Worm (Caenorhabditis elegans) whole organism, late embryonic: ENCODE results near the gene srlf-11.

ENCODE experiments used
- C38D4.7 ChIP-seq: fragments of 200-800 bp; sonication (Bioruptor generic); optimal IDR thresholded peaks from 2 replicates; lab custom pipeline; 2018; ENCODE audit warnings: mild to moderate bottlenecking, missing genetic modification characterization, moderate library complexity, missing compliant biosample characterization
- T23F11.4 ChIP-seq: fragments of 200-800 bp; sonication (Bioruptor generic); optimal IDR thresholded peaks from 2 replicates; lab custom pipeline; 2018; ENCODE audit warnings: mild to moderate bottlenecking, missing genetic modification characterization, missing compliant biosample characterization
- Y22D7AL.16 ChIP-seq: sonication (generic microtip); optimal IDR thresholded peaks from 2 replicates; lab custom pipeline; 2016; ENCODE audit warnings: missing genetic modification characterization, missing compliant biosample characterization
- ahr-1 ChIP-seq: sonication (generic microtip); optimal IDR thresholded peaks from 2 replicates; lab custom pipeline; 2016; ENCODE audit warnings: missing genetic modification characterization, missing compliant biosample characterization
- ceh-14 ChIP-seq: sonication (generic microtip); optimal IDR thresholded peaks from 2 replicates; lab custom pipeline; 2016; ENCODE audit warnings: missing genotype, missing genetic modification characterization, missing compliant biosample characterization
- ceh-18 ChIP-seq: sonication (generic microtip); optimal IDR thresholded peaks from 2 replicates; lab custom pipeline; 2016; ENCODE audit warnings: missing genetic modification characterization, missing compliant biosample characterization
- ceh-19 ChIP-seq: fragments of 200-800 bp; sonication (Bioruptor generic); optimal IDR thresholded peaks from 2 replicates; lab custom pipeline; 2018; ENCODE audit warnings: mild to moderate bottlenecking, missing genetic modification characterization, missing compliant biosample characterization
- ceh-22 ChIP-seq: sonication (generic microtip); optimal IDR thresholded peaks from 2 replicates; lab custom pipeline; 2017; ENCODE audit warnings: missing biosample characterization, missing genetic modification characterization
- ceh-31 ChIP-seq: sonication (generic microtip); optimal IDR thresholded peaks from 2 replicates; lab custom pipeline; 2016; ENCODE audit warnings: missing genetic modification characterization, missing compliant biosample characterization
- ceh-45 ChIP-seq: fragments of 200-800 bp; sonication (Bioruptor generic); IDR thresholded peaks from 2 replicates; pipeline ENCODE4 v1.3.6; 2022; ENCODE audit warnings: missing genetic modification reagents, missing genetic modification characterization, missing compliant biosample characterization
- ceh-9 ChIP-seq: sonication (generic microtip); optimal IDR thresholded peaks from 2 replicates; lab custom pipeline; 2016; ENCODE audit warnings: mild to moderate bottlenecking, missing genetic modification characterization, inconsistent platforms, missing compliant biosample characterization
- che-1 ChIP-seq: sonication (generic microtip); optimal IDR thresholded peaks from 2 replicates; lab custom pipeline; 2016; ENCODE audit warnings: mild to moderate bottlenecking, missing genetic modification characterization, missing compliant biosample characterization
- dve-1 ChIP-seq: sonication (generic microtip); optimal IDR thresholded peaks from 2 replicates; lab custom pipeline; 2017; ENCODE audit warnings: antibody characterized with exemption, mild to moderate bottlenecking, missing genetic modification characterization, missing compliant biosample characterization
- elt-2 ChIP-seq: sonication (generic microtip); optimal IDR thresholded peaks from 2 replicates; lab custom pipeline; 2016; ENCODE audit warnings: missing genetic modification reagents, missing genetic modification characterization, missing compliant biosample characterization
- elt-4 ChIP-seq: sonication (generic microtip); optimal IDR thresholded peaks from 2 replicates; lab custom pipeline; 2016; ENCODE audit warnings: missing genetic modification characterization, missing compliant biosample characterization
- ets-4 ChIP-seq: sonication (generic microtip); optimal IDR thresholded peaks from 2 replicates; lab custom pipeline; 2016; ENCODE audit warnings: missing genetic modification characterization, missing compliant biosample characterization
- fkh-10 ChIP-seq: fragments of 150-350 bp; optimal IDR thresholded peaks from 2 replicates; lab custom pipeline; 2014; ENCODE audit warnings: missing biosample characterization, missing genetic modification reagents, missing genetic modification characterization
- gmeb-2 ChIP-seq: sonication (generic microtip); optimal IDR thresholded peaks from 2 replicates; lab custom pipeline; 2016; ENCODE audit warnings: missing genetic modification characterization, inconsistent platforms, missing compliant biosample characterization
- hlh-6 ChIP-seq: sonication (generic microtip); optimal IDR thresholded peaks from 2 replicates; lab custom pipeline; 2016; ENCODE audit warnings: missing genotype, missing genetic modification characterization, missing compliant biosample characterization
- lim-6 ChIP-seq: sonication (generic microtip); optimal IDR thresholded peaks from 2 replicates; lab custom pipeline; 2016; ENCODE audit warnings: missing genetic modification characterization, missing compliant biosample characterization
- nhr-232 ChIP-seq: sonication (generic microtip); optimal IDR thresholded peaks from 2 replicates; lab custom pipeline; 2016; ENCODE audit warnings: missing genetic modification characterization, missing compliant biosample characterization
- npax-4 ChIP-seq: sonication (generic microtip); optimal IDR thresholded peaks from 2 replicates; lab custom pipeline; 2016; ENCODE audit warnings: missing genetic modification characterization, missing compliant biosample characterization
- pag-3 ChIP-seq: sonication (generic microtip); optimal IDR thresholded peaks from 2 replicates; lab custom pipeline; 2016; ENCODE audit warnings: missing compliant biosample characterization, missing genetic modification characterization, borderline replicate concordance
- pat-9 ChIP-seq: fragments of 200-800 bp; sonication (Bioruptor generic); optimal IDR thresholded peaks from 2 replicates; lab custom pipeline; 2018; ENCODE audit warnings: mild to moderate bottlenecking, missing genetic modification characterization, moderate library complexity, missing compliant biosample characterization
- pax-1 ChIP-seq: fragments of 150-350 bp; optimal IDR thresholded peaks from 2 replicates; lab custom pipeline; 2014; ENCODE audit warnings: missing biosample characterization, missing genetic modification characterization
- pqm-1 ChIP-seq: sonication (generic microtip); optimal IDR thresholded peaks from 2 replicates; lab custom pipeline; 2016; ENCODE audit warnings: missing genetic modification characterization, missing compliant biosample characterization
- pros-1 ChIP-seq: fragments of 150-350 bp; optimal IDR thresholded peaks from 2 replicates; lab custom pipeline; 2014; ENCODE audit warnings: missing biosample characterization, missing genetic modification reagents, missing genetic modification characterization
- ref-2 ChIP-seq: sonication (generic microtip); optimal IDR thresholded peaks from 2 replicates; lab custom pipeline; 2016; ENCODE audit warnings: missing genetic modification characterization, missing compliant biosample characterization
- sdc-2 ChIP-seq: sonication (generic microtip); optimal IDR thresholded peaks from 2 replicates; lab custom pipeline; 2016; ENCODE audit warnings: missing genotype, missing genetic modification characterization, missing compliant biosample characterization
- sox-2 ChIP-seq: fragments of 200-800 bp; sonication (Bioruptor generic); IDR thresholded peaks from 2 replicates; pipeline ENCODE4 v1.3.6; 2022; ENCODE audit warnings: missing genetic modification reagents, missing genetic modification characterization, missing compliant biosample characterization
- sox-4 ChIP-seq: sonication (generic microtip); optimal IDR thresholded peaks from 2 replicates; lab custom pipeline; 2017; ENCODE audit warnings: mild to moderate bottlenecking, missing genetic modification characterization, inconsistent platforms, missing compliant biosample characterization
- syd-9 ChIP-seq: sonication (generic microtip); optimal IDR thresholded peaks from 2 replicates; lab custom pipeline; 2016; ENCODE audit warnings: mild to moderate bottlenecking, missing genetic modification characterization, moderate library complexity, missing compliant biosample characterization
- ttx-3 ChIP-seq: sonication (generic microtip); optimal IDR thresholded peaks from 2 replicates; lab custom pipeline; 2016; ENCODE audit warnings: missing genetic modification reagents, missing genetic modification characterization, missing compliant biosample characterization
- unc-42 ChIP-seq: sonication (generic microtip); optimal IDR thresholded peaks from 2 replicates; lab custom pipeline; 2016; ENCODE audit warnings: missing genotype, missing genetic modification characterization, missing compliant biosample characterization
- unc-55 ChIP-seq: sonication (generic microtip); optimal IDR thresholded peaks from 2 replicates; lab custom pipeline; 2017; ENCODE audit warnings: missing biosample characterization, missing genetic modification reagents, missing genetic modification characterization
- unc-86 ChIP-seq: sonication (generic microtip); optimal IDR thresholded peaks from 2 replicates; lab custom pipeline; 2016; ENCODE audit warnings: missing genetic modification characterization, missing compliant biosample characterization
- zip-5 ChIP-seq: sonication (generic microtip); optimal IDR thresholded peaks from 2 replicates; lab custom pipeline; 2016; ENCODE audit warnings: missing genetic modification characterization, missing compliant biosample characterization
- ztf-16 ChIP-seq: sonication (generic microtip); optimal IDR thresholded peaks from 2 replicates; lab custom pipeline; 2017; ENCODE audit warnings: missing genetic modification characterization, missing compliant biosample characterization

The srlf-11 gene

ce11 chrIV:10904282-10904681, 18.5 kb upstream of the srlf-11 start, which contains the start of gene ZK596.3:
Gene ZK596.3, minus strand, starts transcription at chrIV:10904382.
- TF ChIP-seq ceh-14 (tag; lab: Kevin White, UChicago) (no peak), ceh-9 (tag; lab: Kevin White, UChicago) (no peak), unc-55 (no peak), npax-4 (tag; lab: Kevin White, UChicago) (no peak), C38D4.7 (GFP tag; lab: Kevin White, UChicago) (no peak), sox-2 (GFP tag; lab: Robert Waterston, UW) (no peak), Y22D7AL.16 (tag; lab: Kevin White, UChicago) (no peak), sdc-2 (tag; lab: Kevin White, UChicago) (no peak), ets-4 (tag; lab: Kevin White, UChicago) (no peak), elt-2 (tag; lab: Kevin White, UChicago) (no peak), nhr-232 (no peak), ztf-16 (tag; lab: Kevin White, UChicago) (no peak), zip-5 (no peak), unc-42 (no peak), dve-1 (tag; lab: Kevin White, UChicago) (no peak), fkh-10 (GFP tag; lab: Kevin White, UChicago) (no peak)

ce11 chrIV:10902476-10902875, 16.7 kb upstream of the srlf-11 start:
- TF ChIP-seq hlh-6 (tag; lab: Kevin White, UChicago) = no peak
- no peak for TF ChIP-seq elt-4
- no peak for TF ChIP-seq ztf-16 (tag; lab: Kevin White, UChicago)
- TF ChIP-seq ceh-45 (GFP tag; lab: Robert Waterston, UW) = no peak
- no peak for TF ChIP-seq ceh-9 (tag; lab: Kevin White, UChicago)
- no peak for TF ChIP-seq syd-9 (tag; lab: Kevin White, UChicago)
- no peak for TF ChIP-seq sox-4 (tag; lab: Kevin White, UChicago)
- TF ChIP-seq ttx-3 (tag; lab: Kevin White, UChicago) = no peak
- no peak for TF ChIP-seq ceh-22
- no peak for TF ChIP-seq unc-86 (tag; lab: Kevin White, UChicago)
- TF ChIP-seq ceh-19 (GFP tag; lab: Kevin White, UChicago) = no peak
- no peak for TF ChIP-seq pat-9 (tag; lab: Kevin White, UChicago)
- no peak for TF ChIP-seq ceh-31 (tag; lab: Kevin White, UChicago)
- no peak for TF ChIP-seq T23F11.4 (GFP tag; lab: Kevin White, UChicago)
- TF ChIP-seq pax-1 (tag; lab: Kevin White, UChicago) = no peak
- TF ChIP-seq ahr-1 (tag; lab: Kevin White, UChicago) = no peak
- TF ChIP-seq dve-1 (tag; lab: Kevin White, UChicago) = no peak
- no peak for TF ChIP-seq lim-6 (tag; lab: Kevin White, UChicago)
- TF ChIP-seq pqm-1 (tag; lab: Kevin White, UChicago) = no peak
- TF ChIP-seq che-1 (tag; lab: Kevin White, UChicago) = no peak

- TF ChIP-seq dve-1 (tag; lab: Kevin White, UChicago) (no peak), pag-3 (no peak), gmeb-2 (tag; lab: Kevin White, UChicago) (no peak), ahr-1 (tag; lab: Kevin White, UChicago) (no peak), ets-4 (tag; lab: Kevin White, UChicago) (no peak), elt-4 (no peak), ref-2 (tag; lab: Kevin White, UChicago) (no peak), pros-1 (no peak), ceh-19 (GFP tag; lab: Kevin White, UChicago) (no peak), ceh-18 (tag; lab: Kevin White, UChicago) (no peak), hlh-6 (tag; lab: Kevin White, UChicago) (no peak)
- TF ChIP-seq, all 69 proteins: peak for 0
Measured at ce11 chrIV:10900083-10900482, 14.3 kb upstream of the srlf-11 start, which contains the start of gene srlf-30. Gene srlf-30, plus strand, starts transcription at chrIV:10900383.
